Worm (Caenorhabditis elegans): ENCODE results near the gene H41C03.3.

- TF ChIP-seq ama-1 (optimal IDR thresholded peaks at IDR 0.05) = no peak
- TF ChIP-seq nhr-11 (tag; optimal IDR thresholded peaks at IDR 0.05) = no peak
Measured at ce11 chrII:5841866-5842265, 3.7 kb upstream of the H41C03.3 start, which contains the start of gene nep-25.

All from whole organism, late embryonic.